Fruit fly (Drosophila melanogaster) whole organism, embryonic: Measurements from ENCODE around the gene Obp99b.

Experiments used
- Atf3 ChIP-seq: fragments of 200-800 bp; sonication (Bioruptor generic); optimal IDR thresholded peaks from 3 replicates; lab custom pipeline; 2016; ENCODE audit warnings: missing biosample characterization, missing genetic modification characterization
- CG10267 ChIP-seq: fragments of 200-800 bp; sonication (Bioruptor generic); optimal IDR thresholded peaks from 2 replicates; lab custom pipeline; 2018; ENCODE audit warnings: missing biosample characterization, mild to moderate bottlenecking, missing genetic modification characterization, moderate library complexity
- CG10274 ChIP-seq: fragments of 200-800 bp; sonication (Bioruptor generic); optimal IDR thresholded peaks from 3 replicates; lab custom pipeline; 2017; ENCODE audit warnings: missing biosample characterization, mild to moderate bottlenecking, missing genetic modification characterization
- CG11560 ChIP-seq: fragments of 200-800 bp; sonication (Bioruptor generic); IDR thresholded peaks from 3 replicates; pipeline ENCODE4 v1.3.6; 2022; ENCODE audit warnings: missing biosample characterization, missing genetic modification characterization
- CG11695 ChIP-seq: fragments of 200-800 bp; sonication (Bioruptor generic); IDR thresholded peaks from 3 replicates; pipeline ENCODE4 v1.3.6; 2022; ENCODE audit warnings: missing biosample characterization, missing genetic modification characterization
- CG12104 ChIP-seq: fragments of 200-800 bp; sonication (Bioruptor generic); optimal IDR thresholded peaks from 3 replicates; lab custom pipeline; 2016; ENCODE audit warnings: missing biosample characterization, missing genetic modification characterization
- CG12744 ChIP-seq: fragments of 200-800 bp; sonication (Bioruptor generic); optimal IDR thresholded peaks from 2 replicates; lab custom pipeline; 2016; ENCODE audit warnings: missing biosample characterization, missing genetic modification characterization
- CG13775 ChIP-seq: fragments of 200-800 bp; sonication (Bioruptor generic); optimal IDR thresholded peaks from 3 replicates; lab custom pipeline; 2017; ENCODE audit warnings: missing biosample characterization, mild to moderate bottlenecking, missing genetic modification characterization
- CG1647 ChIP-seq: fragments of 200-800 bp; sonication (Bioruptor generic); optimal IDR thresholded peaks from 3 replicates; lab custom pipeline; 2016; ENCODE audit warnings: missing biosample characterization, missing genetic modification characterization
- CG16779 ChIP-seq: fragments of 200-800 bp; sonication (Bioruptor generic); IDR thresholded peaks from 2 replicates; pipeline ENCODE4 v1.3.6; 2022; ENCODE audit warnings: missing biosample characterization, missing genetic modification characterization
- CG17186 ChIP-seq: fragments of 200-800 bp; sonication (Bioruptor generic); optimal IDR thresholded peaks from 3 replicates; lab custom pipeline; 2017; ENCODE audit warnings: missing biosample characterization, missing genetic modification reagents, missing genetic modification characterization
- CG17568 ChIP-seq: fragments of 200-800 bp; sonication (Bioruptor generic); optimal IDR thresholded peaks from 2 replicates; lab custom pipeline; 2018; ENCODE audit warnings: missing biosample characterization, mild to moderate bottlenecking, missing genetic modification characterization, moderate library complexity
- CG2202 ChIP-seq: fragments of 200-800 bp; sonication (Bioruptor generic); optimal IDR thresholded peaks from 2 replicates; lab custom pipeline; 2018; ENCODE audit warnings: missing biosample characterization, mild to moderate bottlenecking, missing genetic modification characterization
- CG2712 ChIP-seq: fragments of 200-800 bp; optimal IDR thresholded peaks from 3 replicates; lab custom pipeline; 2019; ENCODE audit warnings: missing biosample characterization, mild to moderate bottlenecking, missing genetic modification characterization, moderate library complexity
- CG3407 ChIP-seq: fragments of 200-800 bp; sonication (Bioruptor generic); optimal IDR thresholded peaks from 2 replicates; lab custom pipeline; 2018; ENCODE audit warnings: missing biosample characterization, mild to moderate bottlenecking, missing genetic modification characterization
- CG42726 ChIP-seq: fragments of 200-800 bp; sonication (Bioruptor generic); IDR thresholded peaks from 2 replicates; pipeline ENCODE4 v1.3.6; 2022; ENCODE audit warnings: missing biosample characterization, missing genetic modification characterization; ENCODE audit not compliant: partially characterized antibody
- CG4328 ChIP-seq: fragments of 200-800 bp; sonication (Bioruptor generic); optimal IDR thresholded peaks from 3 replicates; lab custom pipeline; 2017; ENCODE audit warnings: missing biosample characterization, missing genetic modification reagents, missing genetic modification characterization
- CG7839 ChIP-seq: fragments of 200-800 bp; sonication (Bioruptor generic); optimal IDR thresholded peaks from 3 replicates; lab custom pipeline; 2018; ENCODE audit warnings: missing biosample characterization, mild to moderate bottlenecking, missing genetic modification characterization, moderate library complexity
- CTCF ChIP-seq: fragments of 200-800 bp; sonication (Bioruptor generic); optimal IDR thresholded peaks from 2 replicates; lab custom pipeline; 2017; ENCODE audit warnings: missing biosample characterization, mild to moderate bottlenecking, missing genetic modification characterization, moderate library complexity
- CoRest ChIP-seq: fragments of 200-800 bp; sonication (Bioruptor generic); optimal IDR thresholded peaks from 3 replicates; lab custom pipeline; 2018; ENCODE audit warnings: missing biosample characterization, mild to moderate bottlenecking, missing genetic modification characterization, moderate library complexity
- Dek ChIP-seq: fragments of 200-800 bp; sonication (Bioruptor generic); optimal IDR thresholded peaks from 3 replicates; lab custom pipeline; 2019; ENCODE audit warnings: missing biosample characterization, mild to moderate bottlenecking, missing genetic modification characterization, moderate library complexity
- ERR ChIP-seq: fragments of 200-800 bp; sonication (Bioruptor generic); optimal IDR thresholded peaks from 2 replicates; lab custom pipeline; 2016; ENCODE audit warnings: missing biosample characterization, missing genetic modification characterization
- Hsf ChIP-seq: fragments of 200-800 bp; sonication (Bioruptor generic); optimal IDR thresholded peaks from 3 replicates; lab custom pipeline; 2016; ENCODE audit warnings: missing biosample characterization, missing genetic modification characterization
- Lhr ChIP-seq: fragments of 200-800 bp; sonication (Bioruptor generic); optimal IDR thresholded peaks from 3 replicates; lab custom pipeline; 2017; ENCODE audit warnings: mild to moderate bottlenecking, missing biosample characterization, missing genetic modification reagents, missing genetic modification characterization
- Nf-YC ChIP-seq: fragments of 200-800 bp; optimal IDR thresholded peaks from 3 replicates; lab custom pipeline; 2019; ENCODE audit warnings: missing biosample characterization, mild to moderate bottlenecking, missing genetic modification characterization, moderate library complexity
- Scr ChIP-seq: fragments of 200-800 bp; sonication (Bioruptor generic); IDR thresholded peaks from 2 replicates; pipeline ENCODE4 v1.3.6; 2022; ENCODE audit warnings: missing biosample characterization, missing genetic modification characterization; ENCODE audit not compliant: partially characterized antibody
- Sry-β ChIP-seq: fragments of 200-800 bp; sonication (Bioruptor generic); optimal IDR thresholded peaks from 2 replicates; lab custom pipeline; 2018; ENCODE audit warnings: missing biosample characterization, mild to moderate bottlenecking, missing genetic modification characterization, moderate library complexity
- TFAM ChIP-seq: fragments of 200-800 bp; sonication (Bioruptor generic); optimal IDR thresholded peaks from 2 replicates; lab custom pipeline; 2017; ENCODE audit warnings: missing biosample characterization, missing genetic modification characterization, inconsistent platforms
- ab ChIP-seq: fragments of 200-800 bp; sonication (Bioruptor generic); optimal IDR thresholded peaks from 2 replicates; lab custom pipeline; 2016; ENCODE audit warnings: missing biosample characterization, missing genetic modification characterization
- amos ChIP-seq: fragments of 200-800 bp; sonication (Bioruptor generic); IDR thresholded peaks from 2 replicates; pipeline ENCODE4 v1.3.6; 2022; ENCODE audit warnings: missing biosample characterization, missing genetic modification characterization; ENCODE audit not compliant: partially characterized antibody
- bowl ChIP-seq: fragments of 200-800 bp; sonication (Bioruptor generic); IDR thresholded peaks from 2 replicates; pipeline ENCODE4 v1.3.6; 2022; ENCODE audit warnings: missing biosample characterization, missing genetic modification characterization
- btn ChIP-seq: fragments of 200-800 bp; sonication (Bioruptor generic); optimal IDR thresholded peaks from 2 replicates; lab custom pipeline; 2016; ENCODE audit warnings: missing biosample characterization, missing genetic modification characterization
- chif ChIP-seq, 2 experiments: fragments of 200-800 bp; sonication (Bioruptor generic); optimal IDR thresholded peaks; 3 replicates each; lab custom pipeline; 2016; ENCODE audit warnings: missing biosample characterization in 2 of 2, missing genetic modification characterization in 2 of 2
- chinmo ChIP-seq: fragments of 200-800 bp; sonication (Bioruptor generic); IDR thresholded peaks from 4 replicates; pipeline ENCODE4 v1.3.6; 2022; ENCODE audit warnings: missing biosample characterization, missing genetic modification characterization; ENCODE audit not compliant: partially characterized antibody
- chm ChIP-seq: fragments of 200-800 bp; sonication (Bioruptor generic); IDR thresholded peaks from 2 replicates; pipeline ENCODE4 v1.3.6; 2022; ENCODE audit warnings: missing biosample characterization, missing genetic modification characterization
- croc ChIP-seq: fragments of 200-800 bp; sonication (Bioruptor generic); conservative IDR thresholded peaks from 3 replicates; pipeline ENCODE4 v1.3.6; 2022; ENCODE audit warnings: missing biosample characterization, missing genetic modification characterization
- dm ChIP-seq: fragments of 200-800 bp; sonication (Bioruptor generic); optimal IDR thresholded peaks from 3 replicates; lab custom pipeline; 2016; ENCODE audit warnings: missing biosample characterization, missing genetic modification characterization
- esg ChIP-seq: fragments of 200-800 bp; sonication (Bioruptor generic); conservative IDR thresholded peaks from 2 replicates; pipeline ENCODE4 v1.3.6; 2022; ENCODE audit warnings: missing biosample characterization, missing genetic modification characterization
- ewg ChIP-seq: fragments of 200-800 bp; sonication (Bioruptor generic); optimal IDR thresholded peaks from 3 replicates; lab custom pipeline; 2017; ENCODE audit warnings: mild to moderate bottlenecking, missing biosample characterization, missing genetic modification reagents, missing genetic modification characterization
- eyg ChIP-seq: fragments of 200-800 bp; sonication (Bioruptor generic); optimal IDR thresholded peaks from 3 replicates; lab custom pipeline; 2016; ENCODE audit warnings: missing biosample characterization, missing genetic modification characterization
- fd96Cb ChIP-seq: fragments of 200-800 bp; sonication (Bioruptor generic); optimal IDR thresholded peaks from 2 replicates; lab custom pipeline; 2018; ENCODE audit warnings: missing biosample characterization, mild to moderate bottlenecking, missing genetic modification characterization, moderate library complexity
- gsb ChIP-seq: fragments of 200-800 bp; sonication (Bioruptor generic); IDR thresholded peaks from 2 replicates; pipeline ENCODE4 v1.3.6; 2022; ENCODE audit warnings: missing biosample characterization, missing genetic modification characterization
- hth ChIP-seq: fragments of >200 bp; optimal IDR thresholded peaks from 2 replicates; lab custom pipeline; 2017; ENCODE audit warnings: inconsistent platforms
- lbe ChIP-seq: fragments of 200-800 bp; sonication (Bioruptor generic); optimal IDR thresholded peaks from 2 replicates; lab custom pipeline; 2016; ENCODE audit warnings: missing biosample characterization, mild to moderate bottlenecking, missing genetic modification characterization
- lola ChIP-seq, 3 experiments: fragments of >200 bp in 2 of 3; fragments of 200-800 bp in 1 of 3; sonication (Bioruptor generic) in 1 of 3; optimal IDR thresholded peaks; 2 replicates each; lab custom pipeline; 2017 to 2019; ENCODE audit warnings: missing biosample characterization in 3 of 3, missing genetic modification characterization in 3 of 3, mild to moderate bottlenecking in 1 of 3, moderate library complexity in 1 of 3
- psq ChIP-seq: fragments of 200-800 bp; sonication (Bioruptor generic); optimal IDR thresholded peaks from 2 replicates; lab custom pipeline; 2017; ENCODE audit warnings: missing biosample characterization, missing genetic modification characterization
- pzg ChIP-seq: fragments of 200-800 bp; sonication (Bioruptor generic); optimal IDR thresholded peaks from 3 replicates; lab custom pipeline; 2018; ENCODE audit warnings: missing biosample characterization, mild to moderate bottlenecking, missing genetic modification characterization, moderate library complexity
- salm ChIP-seq: fragments of 200-800 bp; sonication (Bioruptor generic); optimal IDR thresholded peaks from 2 replicates; lab custom pipeline; 2018; ENCODE audit warnings: missing biosample characterization, mild to moderate bottlenecking, missing genetic modification characterization
- schlank ChIP-seq: fragments of 200-800 bp; sonication (Bioruptor generic); optimal IDR thresholded peaks from 2 replicates; lab custom pipeline; 2018; ENCODE audit warnings: missing biosample characterization, mild to moderate bottlenecking, missing genetic modification characterization
- stwl ChIP-seq: fragments of 200-800 bp; sonication (Bioruptor generic); optimal IDR thresholded peaks from 3 replicates; lab custom pipeline; 2018; ENCODE audit warnings: missing biosample characterization, mild to moderate bottlenecking, missing genetic modification characterization, moderate library complexity
- tll ChIP-seq, 2 experiments: fragments of 200-800 bp in 1 of 2; fragments of >200 bp in 1 of 2; sonication (Bioruptor generic) in 1 of 2; optimal IDR thresholded peaks; 2 replicates each; lab custom pipeline; 2017 to 2019; ENCODE audit warnings: missing biosample characterization in 2 of 2, missing genetic modification characterization in 2 of 2, mild to moderate bottlenecking in 1 of 2, moderate library complexity in 1 of 2
- tna ChIP-seq: fragments of 200-800 bp; sonication (Bioruptor generic); IDR thresholded peaks from 2 replicates; pipeline ENCODE4 v1.3.6; 2022; ENCODE audit warnings: missing biosample characterization, missing genetic modification characterization; ENCODE audit not compliant: partially characterized antibody

Gene Obp99b

DNA sequence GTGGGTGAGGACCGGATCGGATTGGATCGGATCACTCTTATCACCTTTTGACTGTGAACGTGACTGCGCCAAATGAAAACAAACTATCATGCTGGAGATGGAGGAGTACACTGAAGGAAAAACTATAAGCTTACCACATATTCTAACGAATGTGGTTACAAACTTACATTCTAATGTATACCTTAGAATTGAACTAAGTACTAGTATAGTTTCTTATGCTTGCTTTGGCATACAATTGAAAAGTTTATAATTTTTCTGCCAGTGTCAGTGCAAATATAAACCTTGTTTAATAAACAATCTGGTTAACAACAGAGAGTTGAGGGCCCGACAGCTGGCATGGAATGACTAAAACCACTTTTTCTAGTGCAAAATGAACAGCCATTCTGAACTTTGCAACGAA, 823 bp upstream of the Obp99b start (continued):
- TF ChIP-seq gsb, result no peak
- TF ChIP-seq Nf-YC (tag; lab: Kevin White, UChicago), result no peak
- TF ChIP-seq btn (GFP tag; lab: Kevin White, UChicago), result no peak
- TF ChIP-seq bowl (GFP tag; lab: Robert Waterston, UW), result no peak
- no peak for TF ChIP-seq CG4328 (GFP tag; lab: Kevin White, UChicago)
- no peak for TF ChIP-seq Sry-β (GFP tag; lab: Kevin White, UChicago)
- TF ChIP-seq Atf3 (GFP tag; lab: Kevin White, UChicago), result no peak
- TF ChIP-seq eyg, result no peak
- TF ChIP-seq CG11695 (GFP tag; lab: Robert Waterston, UW), result no peak
- no peak for TF ChIP-seq schlank
- TF ChIP-seq CG12744 (GFP tag; lab: Kevin White, UChicago), result no peak
- TF ChIP-seq CG10267, result no peak
- peak; percentile 54 for TF ChIP-seq CG7839 (tag; lab: Kevin White, UChicago)
- no peak for TF ChIP-seq hth (lab: Kevin White, UChicago)
- no peak for TF ChIP-seq psq (GFP tag; lab: Kevin White, UChicago)
- no peak for TF ChIP-seq CTCF
- no peak for TF ChIP-seq ab (GFP tag; lab: Kevin White, UChicago)
- TF ChIP-seq ewg (GFP tag; lab: Kevin White, UChicago), result no peak
- TF ChIP-seq lola (GFP tag; optimal IDR thresholded peaks at IDR 0.05; lab: Kevin White, UChicago), result no peak
- TF ChIP-seq CG13775 (GFP tag; lab: Kevin White, UChicago), result no peak
- TF ChIP-seq chm (GFP tag; lab: Robert Waterston, UW), result no peak
- TF ChIP-seq pzg (GFP tag; lab: Kevin White, UChicago), result no peak
- TF ChIP-seq tna (GFP tag; lab: Robert Waterston, UW), result no peak
- TF ChIP-seq chif (GFP tag; optimal IDR thresholded peaks at IDR 0.05; lab: Kevin White, UChicago), result no peak
- no peak for TF ChIP-seq TFAM (GFP tag; lab: Kevin White, UChicago)
- peak; percentile 38 for TF ChIP-seq CG2712 (tag; lab: Kevin White, UChicago)
- TF ChIP-seq dm (GFP tag; lab: Kevin White, UChicago), result no peak
- TF ChIP-seq Scr (GFP tag; lab: Robert Waterston, UW), result no peak
- no peak for TF ChIP-seq amos (GFP tag; lab: Robert Waterston, UW)
- TF ChIP-seq croc (GFP tag; lab: Robert Waterston, UW), result peak; percentile 21; the same call in 1 of the 3 replicates
- TF ChIP-seq CG17568 (GFP tag; lab: Kevin White, UChicago), result no peak
- TF ChIP-seq salm (tag; lab: Kevin White, UChicago), result peak; percentile 32
- peak; percentile 45 for TF ChIP-seq fd96Cb (tag; lab: Kevin White, UChicago)
- no peak for TF ChIP-seq lbe (GFP tag; lab: Kevin White, UChicago)
- no peak for TF ChIP-seq CG16779 (GFP tag; lab: Robert Waterston, UW)
- no peak for TF ChIP-seq CG17186 (GFP tag; lab: Kevin White, UChicago)
- TF ChIP-seq CG12104 (GFP tag; lab: Kevin White, UChicago), result no peak
- no peak for TF ChIP-seq Lhr
- no peak for TF ChIP-seq ERR (GFP tag; lab: Kevin White, UChicago)
- TF ChIP-seq Dek (tag; lab: Kevin White, UChicago), result no peak
- peak; percentile 43 for TF ChIP-seq esg (GFP tag; lab: Robert Waterston, UW)
- TF ChIP-seq CoRest (tag; lab: Kevin White, UChicago), result peak; percentile 6
- TF ChIP-seq stwl (tag; lab: Kevin White, UChicago), result no peak
- no peak for TF ChIP-seq tll (GFP tag; optimal IDR thresholded peaks at IDR 0.05; lab: Kevin White, UChicago)
- TF ChIP-seq chinmo, result no peak
- TF ChIP-seq CG1647 (GFP tag; lab: Kevin White, UChicago), result no peak
- TF ChIP-seq Hsf (GFP tag; lab: Kevin White, UChicago), result peak; percentile 13
- no peak for TF ChIP-seq CG2202 (tag; lab: Kevin White, UChicago)
- TF ChIP-seq CG10274, result no peak
- TF ChIP-seq CG11560, result no peak
- no peak for TF ChIP-seq CG42726 (GFP tag; lab: Robert Waterston, UW)
- no peak for TF ChIP-seq CG3407 (GFP tag; lab: Kevin White, UChicago)
